Fruit fly (Drosophila melanogaster) whole organism, embryonic: ENCODE data around the gene CG15404.

Source experiments
- Abd-B ChIP-seq: fragments of 200-800 bp; sonication (Bioruptor generic); optimal IDR thresholded peaks from 2 replicates; lab custom pipeline; 2018; ENCODE audit warnings: missing biosample characterization, mild to moderate bottlenecking, missing genetic modification characterization, moderate library complexity
- Awh ChIP-seq: fragments of 200-800 bp; sonication (Bioruptor generic); IDR thresholded peaks from 2 replicates; pipeline ENCODE4, ENCODE4 v1.3.6; 2022; ENCODE audit warnings: missing biosample characterization, missing genetic modification characterization
- BEAF-32 ChIP-seq: fragments of 200-800 bp; sonication (Bioruptor generic); optimal IDR thresholded peaks from 3 replicates; lab custom pipeline; 2017; ENCODE audit warnings: missing biosample characterization, missing genetic modification characterization, mild to moderate bottlenecking, moderate library complexity, missing genetic modification reagents
- Bgb ChIP-seq: fragments of 200-800 bp; sonication (Bioruptor generic); IDR thresholded peaks from 2 replicates; pipeline ENCODE4 v1.3.6; 2022; ENCODE audit warnings: missing biosample characterization, missing genetic modification characterization; ENCODE audit not compliant: partially characterized antibody
- CG10462 ChIP-seq: fragments of 200-800 bp; sonication (Bioruptor generic); optimal IDR thresholded peaks from 2 replicates; lab custom pipeline; 2016; ENCODE audit warnings: missing biosample characterization, missing genetic modification characterization
- CG11398 ChIP-seq: fragments of 200-800 bp; sonication (Bioruptor generic); optimal IDR thresholded peaks from 2 replicates; lab custom pipeline; 2016; ENCODE audit warnings: missing biosample characterization, missing genetic modification characterization
- CG11560 ChIP-seq: fragments of 200-800 bp; sonication (Bioruptor generic); IDR thresholded peaks from 3 replicates; pipeline ENCODE4 v1.3.6; 2022; ENCODE audit warnings: missing biosample characterization, missing genetic modification characterization
- CG11723 ChIP-seq: fragments of 200-800 bp; sonication (Bioruptor generic); optimal IDR thresholded peaks from 2 replicates; lab custom pipeline; 2017; ENCODE audit warnings: missing biosample characterization, mild to moderate bottlenecking, missing genetic modification characterization
- CG12299 ChIP-seq: fragments of 200-800 bp; sonication (Bioruptor generic); optimal IDR thresholded peaks from 2 replicates; lab custom pipeline; 2018; ENCODE audit warnings: missing biosample characterization, mild to moderate bottlenecking, missing genetic modification characterization
- CG13287 ChIP-seq: fragments of 200-800 bp; sonication (Bioruptor generic); IDR thresholded peaks from 2 replicates; pipeline ENCODE4 v1.3.6; 2022; ENCODE audit warnings: missing biosample characterization, missing genetic modification characterization; ENCODE audit not compliant: partially characterized antibody
- CG13775 ChIP-seq: fragments of 200-800 bp; sonication (Bioruptor generic); optimal IDR thresholded peaks from 3 replicates; lab custom pipeline; 2017; ENCODE audit warnings: missing biosample characterization, mild to moderate bottlenecking, missing genetic modification characterization
- CG14710 ChIP-seq: fragments of 200-800 bp; sonication (Bioruptor generic); optimal IDR thresholded peaks from 3 replicates; lab custom pipeline; 2019; ENCODE audit warnings: missing biosample characterization, mild to moderate bottlenecking, missing genetic modification characterization, moderate library complexity
- CG14965 ChIP-seq: fragments of 200-800 bp; sonication (Bioruptor generic); optimal IDR thresholded peaks from 2 replicates; lab custom pipeline; 2016; ENCODE audit warnings: missing biosample characterization, missing genetic modification characterization, borderline replicate concordance
- CG1602 ChIP-seq: fragments of 200-800 bp; sonication (Bioruptor generic); optimal IDR thresholded peaks from 3 replicates; lab custom pipeline; 2016; ENCODE audit warnings: missing biosample characterization, missing genetic modification characterization
- CG2120 ChIP-seq: fragments of 200-800 bp; sonication (Bioruptor generic); optimal IDR thresholded peaks from 3 replicates; lab custom pipeline; 2016; ENCODE audit warnings: missing biosample characterization, missing genetic modification characterization
- CG2129 ChIP-seq: fragments of 200-800 bp; sonication (Bioruptor generic); IDR thresholded peaks from 2 replicates; pipeline ENCODE4 v1.3.6; 2022; ENCODE audit warnings: missing biosample characterization, missing genetic modification characterization; ENCODE audit not compliant: partially characterized antibody
- CG30020 ChIP-seq: fragments of 200-800 bp; optimal IDR thresholded peaks from 2 replicates; lab custom pipeline; 2019; ENCODE audit warnings: missing biosample characterization, mild to moderate bottlenecking, missing genetic modification characterization, moderate library complexity
- CG31441 ChIP-seq: fragments of 200-800 bp; sonication (Bioruptor generic); IDR thresholded peaks from 2 replicates; pipeline ENCODE4 v1.3.6; 2022; ENCODE audit warnings: missing biosample characterization, missing genetic modification characterization
- CG34224 ChIP-seq: fragments of 200-800 bp; sonication (Bioruptor generic); IDR thresholded peaks from 3 replicates; pipeline ENCODE4 v1.3.6; 2022; ENCODE audit warnings: missing biosample characterization, missing genetic modification characterization; ENCODE audit not compliant: partially characterized antibody
- CG3838 ChIP-seq: fragments of 200-800 bp; sonication (Bioruptor generic); optimal IDR thresholded peaks from 3 replicates; lab custom pipeline; 2016; ENCODE audit warnings: missing biosample characterization, missing genetic modification characterization
- CG3995 ChIP-seq: fragments of 200-800 bp; sonication (Bioruptor generic); optimal IDR thresholded peaks from 3 replicates; lab custom pipeline; 2016; ENCODE audit warnings: missing biosample characterization, missing genetic modification characterization
- CG4282 ChIP-seq: fragments of 200-800 bp; sonication (Bioruptor generic); optimal IDR thresholded peaks from 2 replicates; lab custom pipeline; 2016; ENCODE audit warnings: missing biosample characterization, missing genetic modification characterization
- CG8290 ChIP-seq, 3 experiments: fragments of 200-800 bp; sonication (Bioruptor generic); optimal IDR thresholded peaks; 2 replicates each; lab custom pipeline; 2016 to 2019; ENCODE audit warnings: missing biosample characterization in 3 of 3, missing genetic modification characterization in 3 of 3, mild to moderate bottlenecking in 2 of 3, moderate library complexity in 1 of 3
- CG8359 ChIP-seq: fragments of 200-800 bp; sonication (Bioruptor generic); optimal IDR thresholded peaks from 2 replicates; lab custom pipeline; 2017; ENCODE audit warnings: missing biosample characterization, mild to moderate bottlenecking, missing genetic modification characterization, borderline replicate concordance
- CG9437 ChIP-seq: fragments of 200-800 bp; sonication (Bioruptor generic); optimal IDR thresholded peaks from 2 replicates; lab custom pipeline; 2018; ENCODE audit warnings: missing biosample characterization, mild to moderate bottlenecking, missing genetic modification characterization
- CHES-1-like ChIP-seq: fragments of 200-800 bp; sonication (Bioruptor generic); optimal IDR thresholded peaks from 2 replicates; lab custom pipeline; 2016; ENCODE audit warnings: missing biosample characterization, missing genetic modification characterization
- E2f2 ChIP-seq: fragments of 200-800 bp; sonication (Bioruptor generic); IDR thresholded peaks from 2 replicates; pipeline ENCODE4 v1.3.6; 2022; ENCODE audit warnings: missing biosample characterization, missing genetic modification characterization
- H15 ChIP-seq: fragments of 200-800 bp; sonication (Bioruptor generic); IDR thresholded peaks from 3 replicates; pipeline ENCODE4 v1.3.6; 2022; ENCODE audit warnings: missing biosample characterization, missing genetic modification characterization
- HmgD ChIP-seq: fragments of 200-800 bp; sonication (Bioruptor generic); optimal IDR thresholded peaks from 3 replicates; lab custom pipeline; 2016; ENCODE audit warnings: missing biosample characterization, missing genetic modification characterization
- Hsf ChIP-seq: fragments of 200-800 bp; sonication (Bioruptor generic); optimal IDR thresholded peaks from 3 replicates; lab custom pipeline; 2016; ENCODE audit warnings: missing biosample characterization, missing genetic modification characterization
- Lim3 ChIP-seq: fragments of 200-800 bp; sonication (Bioruptor generic); IDR thresholded peaks from 2 replicates; pipeline ENCODE4 v1.3.6; 2022; ENCODE audit warnings: missing biosample characterization, missing genetic modification characterization
- Mad ChIP-seq: fragments of 200-800 bp; sonication (Bioruptor generic); optimal IDR thresholded peaks from 2 replicates; lab custom pipeline; 2016; ENCODE audit warnings: missing biosample characterization, missing genetic modification characterization
- Meics ChIP-seq: fragments of 200-800 bp; sonication (Bioruptor generic); optimal IDR thresholded peaks from 2 replicates; lab custom pipeline; 2017; ENCODE audit warnings: missing biosample characterization, mild to moderate bottlenecking, missing genetic modification characterization
- Oli ChIP-seq: fragments of 200-800 bp; sonication (Bioruptor generic); optimal IDR thresholded peaks from 2 replicates; lab custom pipeline; 2018; ENCODE audit warnings: missing biosample characterization, mild to moderate bottlenecking, missing genetic modification characterization, moderate library complexity
- Rfx ChIP-seq: fragments of 200-800 bp; sonication (Bioruptor generic); IDR thresholded peaks from 2 replicates; pipeline ENCODE4 v1.3.6; 2022; ENCODE audit warnings: missing biosample characterization, missing genetic modification characterization
- Spps ChIP-seq: fragments of 200-800 bp; sonication (Bioruptor generic); optimal IDR thresholded peaks from 2 replicates; lab custom pipeline; 2018; ENCODE audit warnings: missing biosample characterization, mild to moderate bottlenecking, missing genetic modification characterization
- Sry-β ChIP-seq: fragments of 200-800 bp; sonication (Bioruptor generic); optimal IDR thresholded peaks from 2 replicates; lab custom pipeline; 2018; ENCODE audit warnings: missing biosample characterization, mild to moderate bottlenecking, missing genetic modification characterization, moderate library complexity
- Sry-δ ChIP-seq: fragments of 200-800 bp; sonication (Bioruptor generic); optimal IDR thresholded peaks from 2 replicates; lab custom pipeline; 2016; ENCODE audit warnings: missing biosample characterization, missing genetic modification characterization
- ato ChIP-seq: fragments of 200-800 bp; sonication (Bioruptor generic); IDR thresholded peaks from 2 replicates; pipeline ENCODE4 v1.3.6; 2022; ENCODE audit warnings: missing biosample characterization, missing genetic modification characterization; ENCODE audit not compliant: partially characterized antibody
- btn ChIP-seq: fragments of 200-800 bp; sonication (Bioruptor generic); optimal IDR thresholded peaks from 2 replicates; lab custom pipeline; 2016; ENCODE audit warnings: missing biosample characterization, missing genetic modification characterization
- danr ChIP-seq: fragments of 200-800 bp; sonication (Bioruptor generic); IDR thresholded peaks from 2 replicates; pipeline ENCODE4 v1.3.6; 2022; ENCODE audit warnings: missing biosample characterization, missing genetic modification characterization
- emc ChIP-seq: fragments of 200-800 bp; sonication (Bioruptor generic); optimal IDR thresholded peaks from 2 replicates; lab custom pipeline; 2016; ENCODE audit warnings: missing biosample characterization, missing genetic modification characterization
- inv ChIP-seq: fragments of 200-800 bp; sonication (Bioruptor generic); IDR thresholded peaks from 2 replicates; pipeline ENCODE4 v1.3.6; 2022; ENCODE audit warnings: missing biosample characterization, missing genetic modification characterization; ENCODE audit not compliant: partially characterized antibody
- peb ChIP-seq: fragments of 200-800 bp; sonication (Bioruptor generic); IDR thresholded peaks from 2 replicates; pipeline ENCODE4 v1.3.6; 2022; ENCODE audit warnings: missing biosample characterization, missing genetic modification characterization
- repo ChIP-seq: fragments of 200-800 bp; sonication (Bioruptor generic); optimal IDR thresholded peaks from 2 replicates; lab custom pipeline; 2016; ENCODE audit warnings: missing biosample characterization, missing genetic modification characterization
- seq ChIP-seq: fragments of 200-800 bp; sonication (Bioruptor generic); IDR thresholded peaks from 2 replicates; pipeline ENCODE4 v1.3.6; 2022; ENCODE audit warnings: missing biosample characterization, missing genetic modification characterization
- sqz ChIP-seq: fragments of 200-800 bp; sonication (Bioruptor generic); optimal IDR thresholded peaks from 3 replicates; lab custom pipeline; 2018; ENCODE audit warnings: missing biosample characterization, mild to moderate bottlenecking, missing genetic modification characterization
- wor ChIP-seq: fragments of 200-800 bp; sonication (Bioruptor generic); IDR thresholded peaks from 2 replicates; pipeline ENCODE4 v1.3.6; 2022; ENCODE audit warnings: missing biosample characterization, missing genetic modification characterization
- yki ChIP-seq: fragments of >200 bp; optimal IDR thresholded peaks from 3 replicates; lab custom pipeline; 2018

CG15404 gene

DNA sequence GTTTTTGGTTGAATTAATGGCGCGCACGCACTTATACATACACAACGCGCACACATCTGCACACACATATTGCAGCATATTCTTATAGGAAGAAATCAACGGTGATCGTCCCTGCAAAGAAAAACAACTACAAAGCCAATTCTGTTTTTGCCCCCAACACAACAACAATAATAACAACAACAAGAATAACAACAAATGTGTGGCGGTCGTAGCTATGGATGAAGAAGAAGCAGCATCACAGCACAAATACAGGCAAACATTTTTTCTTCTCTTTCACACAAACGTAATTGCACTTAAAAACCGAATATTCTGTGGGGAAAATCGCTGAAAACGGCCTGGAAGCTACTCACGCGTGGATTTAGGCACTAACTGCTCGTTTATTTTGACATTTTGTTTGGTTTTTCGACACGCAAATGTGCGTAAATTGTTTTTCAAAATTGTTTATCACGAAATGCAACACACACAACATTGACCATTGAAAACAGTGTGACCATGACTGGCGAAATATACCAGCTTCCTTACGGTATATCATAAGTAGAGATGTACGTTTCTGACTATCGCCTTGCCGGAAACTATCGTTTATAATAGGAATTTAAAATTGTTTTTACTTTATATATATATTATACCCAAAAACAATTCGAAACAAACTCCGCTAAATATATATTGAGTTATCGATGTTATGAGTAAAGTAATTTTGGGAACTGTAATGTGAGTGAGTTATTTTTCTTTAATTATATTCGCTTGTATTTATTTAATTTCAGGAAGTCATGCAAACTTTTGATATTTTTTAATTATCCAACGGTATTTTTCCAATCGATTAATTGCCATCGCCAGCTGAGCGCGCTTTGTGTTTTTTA lies 14.4 kb upstream of the CG15404 start, which contains the start of the genes Mad and gkt (continued):
- TF ChIP-seq CHES-1-like (GFP tag; lab: Kevin White, UChicago) (no peak), Abd-B (GFP tag; lab: Kevin White, UChicago) (no peak), H15 (GFP tag; lab: Robert Waterston, UW) (no peak), CG11560 (tag; lab: Robert Waterston, UW) (no peak), CG11723 (GFP tag; lab: Kevin White, UChicago) (no peak), CG14710 (tag; lab: Kevin White, UChicago) (no peak), Sry-β (GFP tag; lab: Kevin White, UChicago) (no peak), E2f2 (GFP tag; lab: Robert Waterston, UW) (peak; percentile 47), CG10462 (GFP tag; lab: Kevin White, UChicago) (no peak), emc (no peak), CG1602 (GFP tag; lab: Kevin White, UChicago) (no peak), btn (GFP tag; lab: Kevin White, UChicago) (no peak), ato (GFP tag; lab: Robert Waterston, UW) (no peak), Bgb (GFP tag; lab: Robert Waterston, UW) (peak; percentile 19; the same call in 1 of the 2 replicates), Mad (GFP tag; lab: Kevin White, UChicago) (no peak), CG3838 (GFP tag; lab: Kevin White, UChicago) (peak; percentile 73), CG2129 (GFP tag; lab: Robert Waterston, UW) (no peak), CG8359 (no peak), CG30020 (peak; percentile 20), Meics (GFP tag; lab: Kevin White, UChicago) (no peak), Lim3 (GFP tag; lab: Robert Waterston, UW) (no peak), CG3995 (GFP tag; lab: Kevin White, UChicago) (peak; percentile 64), Rfx (GFP tag; lab: Robert Waterston, UW) (no peak; the same call in 1 of the 2 replicates), CG31441 (GFP tag; lab: Robert Waterston, UW) (no peak), peb (GFP tag; lab: Robert Waterston, UW) (no peak), Awh (GFP tag; lab: Robert Waterston, UW) (no peak), CG13287 (GFP tag; lab: Robert Waterston, UW) (peak; percentile 47; the same call in 1 of the 2 replicates), CG11398 (GFP tag; lab: Kevin White, UChicago) (no peak), CG4282 (no peak), CG34224 (peak; percentile 27; the same call in 1 of the 3 replicates), repo (no peak), Spps (no peak), CG9437 (GFP tag; lab: Kevin White, UChicago) (no peak), yki (lab: Kevin White, UChicago) (no peak), Sry-δ (GFP tag; lab: Kevin White, UChicago) (peak; percentile 40), Hsf (GFP tag; lab: Kevin White, UChicago) (no peak), CG8290 (GFP tag; optimal IDR thresholded peaks at IDR 0.05; lab: Kevin White, UChicago) (no peak), CG8290 (tag; optimal IDR thresholded peaks at IDR 0.05; lab: Kevin White, UChicago) (no peak), sqz (GFP tag; lab: Kevin White, UChicago) (peak; percentile 17), seq (GFP tag; lab: Robert Waterston, UW) (no peak), danr (GFP tag; lab: Robert Waterston, UW) (no peak), CG2120 (GFP tag; lab: Kevin White, UChicago) (no peak), wor (GFP tag; lab: Robert Waterston, UW) (no peak), HmgD (GFP tag; lab: Kevin White, UChicago) (no peak), inv (peak; percentile 52), CG12299 (tag; lab: Kevin White, UChicago) (no peak), CG14965 (GFP tag; lab: Kevin White, UChicago) (no peak), BEAF-32 (GFP tag; lab: Kevin White, UChicago) (peak; percentile 63), CG13775 (GFP tag; lab: Kevin White, UChicago) (no peak), Oli (tag; lab: Kevin White, UChicago) (no peak)
